Worm (Caenorhabditis elegans) whole organism, L4 larva: ENCODE results near the gene ife-4.

ENCODE experiments used
- F49E8.2 ChIP-seq: sonication (generic microtip); optimal IDR thresholded peaks from 2 replicates; lab custom pipeline; 2016; ENCODE audit warnings: missing compliant biosample characterization, mild to moderate bottlenecking, missing genetic modification characterization, borderline replicate concordance
- R02D3.7 ChIP-seq: fragments of 150-350 bp; sonication (generic microtip); optimal IDR thresholded peaks from 3 replicates; lab custom pipeline; 2014; ENCODE audit warnings: missing biosample characterization, missing genetic modification characterization
- ZK337.2 ChIP-seq: fragments of 200-800 bp; sonication (Bioruptor generic); IDR thresholded peaks from 2 replicates; pipeline ENCODE4 v1.3.6; 2022; ENCODE audit warnings: missing genetic modification reagents, missing genetic modification characterization, missing compliant biosample characterization
- aha-1 ChIP-seq: fragments of 150-350 bp; peaks from one replicate; lab custom pipeline; 2014; ENCODE audit warnings: missing biosample characterization, missing genetic modification characterization
- aly-2 ChIP-seq: sonication (generic microtip); optimal IDR thresholded peaks from 2 replicates; lab custom pipeline; 2018; ENCODE audit warnings: missing biosample characterization, missing genetic modification characterization
- ceh-20 ChIP-seq: fragments of 200-800 bp; sonication (Bioruptor generic); IDR thresholded peaks from 2 replicates; pipeline ENCODE4 v1.3.6; 2022; ENCODE audit warnings: missing genetic modification reagents, missing genetic modification characterization, missing compliant biosample characterization
- daf-16 ChIP-seq, 3 experiments: sonication (generic microtip); optimal IDR thresholded peaks; 2 replicates each; lab custom pipeline; 2016 to 2017; ENCODE audit warnings: missing genetic modification characterization in 3 of 3, missing genetic modification reagents in 3 of 3, mild to moderate bottlenecking in 2 of 3, missing compliant biosample characterization in 2 of 3, missing biosample characterization in 1 of 3, moderate library complexity in 1 of 3
- dmd-8 ChIP-seq: fragments of 200-800 bp; sonication (Bioruptor generic); IDR thresholded peaks from 2 replicates; pipeline ENCODE4 v1.3.6; 2022; ENCODE audit warnings: missing genetic modification characterization, missing compliant biosample characterization
- dmd-9 ChIP-seq: fragments of 200-800 bp; sonication (Bioruptor generic); IDR thresholded peaks from 2 replicates; pipeline ENCODE4 v1.3.6; 2022; ENCODE audit warnings: missing genetic modification reagents, missing genetic modification characterization, missing compliant biosample characterization
- dpl-1 ChIP-seq: fragments of 150-350 bp; optimal IDR thresholded peaks from 2 replicates; lab custom pipeline; 2014; ENCODE audit warnings: missing biosample characterization, missing genetic modification reagents, missing genetic modification characterization
- dve-1 ChIP-seq: sonication (generic microtip); optimal IDR thresholded peaks from 2 replicates; lab custom pipeline; 2017; ENCODE audit warnings: antibody characterized with exemption, mild to moderate bottlenecking, missing genetic modification characterization, missing compliant biosample characterization; ENCODE audit not compliant: insufficient read depth
- egl-43 ChIP-seq: fragments of 200-800 bp; sonication (Bioruptor generic); IDR thresholded peaks from 2 replicates; pipeline ENCODE4 v1.3.6; 2022; ENCODE audit warnings: missing genetic modification reagents, missing genetic modification characterization, missing compliant biosample characterization
- fos-1 ChIP-seq: fragments of 150-350 bp; optimal IDR thresholded peaks from 2 replicates; lab custom pipeline; 2014; ENCODE audit warnings: missing biosample characterization, missing genetic modification characterization
- gei-8 ChIP-seq: fragments of 200-800 bp; sonication (Bioruptor generic); optimal IDR thresholded peaks from 2 replicates; lab custom pipeline; 2018; ENCODE audit warnings: mild to moderate bottlenecking, missing genetic modification characterization, missing compliant biosample characterization
- hlh-30 ChIP-seq: sonication (generic microtip); optimal IDR thresholded peaks from 2 replicates; lab custom pipeline; 2017; ENCODE audit warnings: antibody characterized with exemption, mild to moderate bottlenecking, missing genetic modification characterization, missing compliant biosample characterization; ENCODE audit not compliant: insufficient read depth
- hmg-1.1 ChIP-seq: fragments of 200-800 bp; sonication (Bioruptor generic); IDR thresholded peaks from 2 replicates; pipeline ENCODE4 v1.3.6; 2022; ENCODE audit warnings: missing genetic modification reagents, missing genetic modification characterization, missing compliant biosample characterization
- lin-15B ChIP-seq: fragments of 150-350 bp; sonication (generic microtip); optimal IDR thresholded peaks from 3 replicates; lab custom pipeline; 2014; ENCODE audit warnings: missing biosample characterization, missing genetic modification characterization
- lin-38 ChIP-seq: fragments of 200-800 bp; sonication (Bioruptor generic); IDR thresholded peaks from 2 replicates; pipeline ENCODE4 v1.3.6; 2022; ENCODE audit warnings: missing genetic modification reagents, missing genetic modification characterization, missing compliant biosample characterization
- lin-39 ChIP-seq: fragments of 150-350 bp; optimal IDR thresholded peaks from 2 replicates; lab custom pipeline; 2014; ENCODE audit warnings: missing biosample characterization, missing genetic modification reagents, missing genetic modification characterization
- lir-3 ChIP-seq: sonication (generic microtip); optimal IDR thresholded peaks from 2 replicates; lab custom pipeline; 2016; ENCODE audit warnings: mild to moderate bottlenecking, missing genetic modification characterization, missing compliant biosample characterization
- lsy-2 ChIP-seq, 2 experiments: fragments of 150-350 bp in 1 of 2; sonication (generic microtip) in 1 of 2; optimal IDR thresholded peaks; 2 replicates each; lab custom pipeline; 2014 to 2017; ENCODE audit warnings: missing biosample characterization in 2 of 2, missing genetic modification characterization in 2 of 2
- madf-9 ChIP-seq: fragments of 200-800 bp; sonication (Bioruptor generic); conservative IDR thresholded peaks from 2 replicates; pipeline ENCODE4 v1.3.6; 2022; ENCODE audit warnings: missing genetic modification reagents, missing genetic modification characterization, missing compliant biosample characterization
- mdl-1 ChIP-seq, 2 experiments: fragments of 150-350 bp in 1 of 2; sonication (generic microtip) in 1 of 2; optimal IDR thresholded peaks; 2 replicates each; lab custom pipeline; 2014 to 2017; ENCODE audit warnings: missing biosample characterization in 2 of 2, missing genetic modification characterization in 2 of 2
- mes-2 ChIP-seq: sonication (generic microtip); optimal IDR thresholded peaks from 2 replicates; lab custom pipeline; 2016; ENCODE audit warnings: missing genotype, mild to moderate bottlenecking, missing genetic modification characterization, missing compliant biosample characterization; ENCODE audit not compliant: poor library complexity, severe bottlenecking
- nhr-10 ChIP-seq: fragments of 150-350 bp; optimal IDR thresholded peaks from 2 replicates; lab custom pipeline; 2014; ENCODE audit warnings: missing biosample characterization, missing genetic modification characterization
- nhr-111 ChIP-seq: fragments of 200-800 bp; sonication (Bioruptor generic); optimal IDR thresholded peaks from 2 replicates; lab custom pipeline; 2018; ENCODE audit warnings: mild to moderate bottlenecking, missing genetic modification characterization, missing compliant biosample characterization
- nhr-237 ChIP-seq: sonication (generic microtip); optimal IDR thresholded peaks from 2 replicates; lab custom pipeline; 2017; ENCODE audit warnings: missing biosample characterization, missing genetic modification characterization
- nhr-28 ChIP-seq: fragments of 150-350 bp; optimal IDR thresholded peaks from 2 replicates; lab custom pipeline; 2014; ENCODE audit warnings: missing biosample characterization, missing genetic modification characterization
- nhr-41 ChIP-seq: fragments of 200-800 bp; sonication (Bioruptor generic); IDR thresholded peaks from 2 replicates; pipeline ENCODE4 v1.3.6; 2022; ENCODE audit warnings: missing genetic modification reagents, missing genetic modification characterization, missing compliant biosample characterization
- nhr-42 ChIP-seq: fragments of 200-800 bp; sonication (Bioruptor generic); IDR thresholded peaks from 2 replicates; pipeline ENCODE4 v1.3.6; 2022; ENCODE audit warnings: missing genetic modification characterization, missing compliant biosample characterization
- nhr-48 ChIP-seq: sonication (generic microtip); optimal IDR thresholded peaks from 2 replicates; lab custom pipeline; 2016; ENCODE audit warnings: mild to moderate bottlenecking, missing genetic modification characterization, missing compliant biosample characterization
- nhr-77 ChIP-seq: fragments of 150-350 bp; optimal IDR thresholded peaks from 2 replicates; lab custom pipeline; 2014; ENCODE audit warnings: missing biosample characterization, missing genetic modification characterization
- pha-4 ChIP-seq, 2 experiments: fragments of 150-350 bp in 1 of 2; fragments of 200-800 bp in 1 of 2; sonication (Bioruptor generic) in 1 of 2; IDR thresholded peaks in 1 of 2; optimal IDR thresholded peaks in 1 of 2; 2 replicates each; pipeline versions ENCODE4 v1.3.6 to Lab custom; 2014 to 2022; ENCODE audit warnings: missing genetic modification characterization in 2 of 2, missing genetic modification reagents in 2 of 2, missing biosample characterization in 1 of 2, missing compliant biosample characterization in 1 of 2
- pqm-1 ChIP-seq: sonication (generic microtip); optimal IDR thresholded peaks from 2 replicates; lab custom pipeline; 2017; ENCODE audit warnings: missing biosample characterization, missing genetic modification characterization
- set-16 ChIP-seq: fragments of 200-800 bp; sonication (Bioruptor generic); IDR thresholded peaks from 2 replicates; pipeline ENCODE4 v1.3.6; 2022; ENCODE audit warnings: missing genetic modification reagents, missing genetic modification characterization, missing compliant biosample characterization
- tra-1 ChIP-seq: fragments of 200-800 bp; sonication (Bioruptor generic); IDR thresholded peaks from 2 replicates; pipeline ENCODE4 v1.3.6; 2022; ENCODE audit warnings: missing genetic modification reagents, missing genetic modification characterization, missing compliant biosample characterization
- unc-39 ChIP-seq: sonication (generic microtip); optimal IDR thresholded peaks from 2 replicates; lab custom pipeline; 2017; ENCODE audit warnings: missing biosample characterization, missing genetic modification characterization
- unc-62 ChIP-seq, 3 experiments: fragments of 150-350 bp in 1 of 3; sonication (generic microtip); optimal IDR thresholded peaks in 2 of 3; peaks in 1 of 3; 1 replicate in 1 of 3; 2 replicates in 2 of 3; lab custom pipeline; 2014 to 2017; ENCODE audit warnings: missing biosample characterization in 3 of 3, missing genetic modification characterization in 3 of 3, missing genetic modification reagents in 3 of 3, missing genotype in 1 of 3
- ztf-11 ChIP-seq: fragments of 150-350 bp; optimal IDR thresholded peaks from 2 replicates; lab custom pipeline; 2014; ENCODE audit warnings: missing biosample characterization, missing genetic modification characterization

Gene ife-4

ce11 chrX:1093154-1093553, 10.9 kb upstream of the ife-4 start (continued):
- TF ChIP-seq gei-8 (GFP tag; lab: Kevin White, UChicago) (peak; percentile 65), ZK337.2 (GFP tag; lab: Robert Waterston, UW) (no peak), R02D3.7 (no peak), dmd-9 (no peak), ztf-11 (tag; lab: Kevin White, UChicago) (no peak), tra-1 (GFP tag; lab: Robert Waterston, UW) (peak; percentile 95), aly-2 (tag; lab: Kevin White, UChicago) (no peak)

- TF ChIP-seq lir-3 (tag; lab: Kevin White, UChicago) (no peak), ceh-20 (GFP tag; lab: Robert Waterston, UW) (no peak), unc-62 (GFP tag; optimal IDR thresholded peaks at IDR 0.05 in 1 of 2; lab: Kevin White, UChicago) (no peak), unc-62 (tag; optimal IDR thresholded peaks at IDR 0.05; lab: Kevin White, UChicago) (no peak), daf-16 (GFP tag; optimal IDR thresholded peaks at IDR 0.05; lab: Kevin White, UChicago) (no peak), daf-16 (tag; optimal IDR thresholded peaks at IDR 0.05; lab: Kevin White, UChicago) (peak; percentile 91), nhr-10 (tag; lab: Kevin White, UChicago) (no peak), nhr-111 (GFP tag; lab: Kevin White, UChicago) (no peak), dpl-1 (GFP tag; lab: Kevin White, UChicago) (no peak), nhr-42 (GFP tag; lab: Robert Waterston, UW) (no peak), aha-1 (tag; lab: Kevin White, UChicago) (peak; percentile 47), nhr-28 (tag; lab: Kevin White, UChicago) (peak; percentile 2), nhr-77 (tag; lab: Kevin White, UChicago) (peak; percentile 42), dve-1 (peak; percentile 29), lin-15B (tag; lab: Kevin White, UChicago) (no peak), set-16 (GFP tag; lab: Robert Waterston, UW) (no peak), pha-4 (GFP tag; IDR thresholded peaks at IDR 0.05; lab: Robert Waterston, UW) (no peak), pha-4 (tag; optimal IDR thresholded peaks at IDR 0.05; lab: Kevin White, UChicago) (no peak)
Measured at ce11 chrX:1094332-1094731, 9.7 kb upstream of the ife-4 start.

- TF ChIP-seq mes-2 (peak; percentile 56), madf-9 (GFP tag; lab: Robert Waterston, UW) (no peak), lin-38 (GFP tag; lab: Robert Waterston, UW) (no peak), hlh-30 (tag; lab: Kevin White, UChicago) (peak; percentile 7), aha-1 (tag; lab: Kevin White, UChicago) (peak; percentile 39), lin-39 (no peak), ceh-20 (GFP tag; lab: Robert Waterston, UW) (no peak), nhr-48 (no peak), unc-39 (tag; lab: Kevin White, UChicago) (no peak), daf-16 (GFP tag; optimal IDR thresholded peaks at IDR 0.05; lab: Kevin White, UChicago) (no peak), daf-16 (tag; optimal IDR thresholded peaks at IDR 0.05; lab: Kevin White, UChicago) (no peak), nhr-77 (tag; lab: Kevin White, UChicago) (no peak), hmg-1.1 (GFP tag; lab: Robert Waterston, UW) (no peak), fos-1 (tag; lab: Kevin White, UChicago) (no peak)
Measured at ce11 chrX:1096808-1097207, 7.2 kb upstream of the ife-4 start, which contains the start of the genes pigx-1 and rme-6. Gene pigx-1, minus strand, starts transcription at chrX:1097013. Gene rme-6, plus strand, starts transcription at chrX:1097152.

ce11 chrX:1107758-1108157, 3.7 kb downstream of the ife-4 start, which contains the start of gene C05D9.4:
Gene C05D9.4, plus strand, starts transcription at chrX:1108058.
- TF ChIP-seq gei-8 (GFP tag; lab: Kevin White, UChicago) = no peak
- TF ChIP-seq ztf-11 (tag; lab: Kevin White, UChicago) = no peak
- no peak for TF ChIP-seq F49E8.2 (tag; lab: Kevin White, UChicago)
- TF ChIP-seq lsy-2 (tag; optimal IDR thresholded peaks at IDR 0.05; lab: Kevin White, UChicago) = no peak
- no peak for TF ChIP-seq nhr-28 (tag; lab: Kevin White, UChicago)
- no peak for TF ChIP-seq egl-43
- TF ChIP-seq nhr-237 (tag; lab: Kevin White, UChicago) = no peak
- TF ChIP-seq dmd-8 (GFP tag; lab: Robert Waterston, UW) = no peak
- no peak for TF ChIP-seq nhr-41 (GFP tag; lab: Robert Waterston, UW)
- no peak for TF ChIP-seq mdl-1 (tag; optimal IDR thresholded peaks at IDR 0.05; lab: Kevin White, UChicago)
- no peak for TF ChIP-seq pqm-1 (tag; lab: Kevin White, UChicago)
